Fruit fly (Drosophila melanogaster): ENCODE results near the gene CG42521.
A peak's percentile ranks its signal among the peaks of the same experiment; 100 is the strongest.

The CG42521 gene

dm6 chr3L:10664511-10665062 lies 41.2 kb upstream of the CG42521 start, which contains the start of gene simj (continued):
- TF ChIP-seq Usf (GFP tag; optimal IDR thresholded peaks at IDR 0.05) (no peak), CG17361 (GFP tag; IDR thresholded peaks at IDR 0.05) (no peak), CG12236 (GFP tag; optimal IDR thresholded peaks at IDR 0.05) (peak; percentile 21), CG30431 (GFP tag; optimal IDR thresholded peaks at IDR 0.05) (no peak), Doc3 (GFP tag; IDR thresholded peaks at IDR 0.05; ENCODE audit: partially characterized antibody) (peak; percentile 60), abd-A (tag; optimal IDR thresholded peaks at IDR 0.05) (peak; percentile 73), schlank (tag; optimal IDR thresholded peaks at IDR 0.05) (peak; percentile 43), CG4617 (GFP tag; optimal IDR thresholded peaks at IDR 0.05; ENCODE audit: borderline replicate concordance) (peak; percentile 50), gce (GFP tag; IDR thresholded peaks at IDR 0.05) (peak; percentile 35; the same call in 1 of the 3 replicates), CG11723 (GFP tag; optimal IDR thresholded peaks at IDR 0.05) (peak; percentile 12), HLH54F (GFP tag; optimal IDR thresholded peaks at IDR 0.05) (peak; percentile 26), gsb (GFP tag; IDR thresholded peaks at IDR 0.05) (no peak), vfl (GFP tag; optimal IDR thresholded peaks at IDR 0.05) (peak; percentile 55), ERR (GFP tag; optimal IDR thresholded peaks at IDR 0.05) (peak; percentile 67), CG13775 (GFP tag; optimal IDR thresholded peaks at IDR 0.05) (no peak), Hand (GFP tag; optimal IDR thresholded peaks at IDR 0.05) (peak; percentile 3), maf-S (GFP tag; optimal IDR thresholded peaks at IDR 0.05) (no peak), CG16779 (GFP tag; IDR thresholded peaks at IDR 0.05) (0 out of 2 replicates have a peak, but pooled peaks have one; percentile 27), tgo (GFP tag; IDR thresholded peaks at IDR 0.05) (0 out of 3 replicates have a peak, but pooled peaks have one; percentile 18), Six4 (GFP tag; optimal IDR thresholded peaks at IDR 0.05) (no peak), CG6791 (GFP tag; IDR thresholded peaks at IDR 0.05; ENCODE audit: partially characterized antibody) (peak; percentile 88), zen (tag; optimal IDR thresholded peaks at IDR 0.05) (peak; percentile 15), Gug (GFP tag; IDR thresholded peaks at IDR 0.05) (peak; percentile 27; the same call in 1 of the 4 replicates), jing (GFP tag; optimal IDR thresholded peaks at IDR 0.05) (no peak), CG16815 (GFP tag; optimal IDR thresholded peaks at IDR 0.05) (no peak), yki (optimal IDR thresholded peaks at IDR 0.05) (no peak), CG4404 (GFP tag; IDR thresholded peaks at IDR 0.05) (no peak), CG5180 (GFP tag; optimal IDR thresholded peaks at IDR 0.05) (peak; percentile 38), Atf6 (GFP tag; IDR thresholded peaks at IDR 0.05) (peak; percentile 69), CG9797 (GFP tag; optimal IDR thresholded peaks at IDR 0.05) (peak; percentile 94), CG11504 (tag; optimal IDR thresholded peaks at IDR 0.05) (peak; percentile 55), CG1792 (GFP tag; optimal IDR thresholded peaks at IDR 0.05) (no peak), CG42726 (GFP tag; IDR thresholded peaks at IDR 0.05; ENCODE audit: partially characterized antibody) (peak; percentile 94), Sry-δ (GFP tag; optimal IDR thresholded peaks at IDR 0.05) (peak; percentile 99), CG31441 (GFP tag; IDR thresholded peaks at IDR 0.05) (peak; percentile 46; the same call in 1 of the 2 replicates), CG12659 (GFP tag; optimal IDR thresholded peaks at IDR 0.05) (peak; percentile 86), CG12769 (tag; optimal IDR thresholded peaks at IDR 0.05) (peak; percentile 84), CG12391 (tag; optimal IDR thresholded peaks at IDR 0.05) (peak; percentile 70), lbe (GFP tag; optimal IDR thresholded peaks at IDR 0.05) (peak; percentile 71), sna (GFP tag; IDR thresholded peaks at IDR 0.05; ENCODE audit: partially characterized antibody) (peak; percentile 81), CHES-1-like (GFP tag; optimal IDR thresholded peaks at IDR 0.05) (peak; percentile 83), CG6654 (GFP tag; optimal IDR thresholded peaks at IDR 0.05) (no peak), CG3995 (GFP tag; optimal IDR thresholded peaks at IDR 0.05) (no peak), CG14667 (GFP tag; IDR thresholded peaks at IDR 0.05) (no peak), Dad (GFP tag; optimal IDR thresholded peaks at IDR 0.05) (peak; percentile 77), sima (GFP tag; optimal IDR thresholded peaks at IDR 0.05) (peak; percentile 8), CG3847 (GFP tag; IDR thresholded peaks at IDR 0.05) (no peak), Kr (GFP tag; optimal IDR thresholded peaks at IDR 0.05) (no peak), CG10267 (tag; optimal IDR thresholded peaks at IDR 0.05) (peak; percentile 78), MBD-R2 (GFP tag; IDR thresholded peaks at IDR 0.05) (peak; percentile 55; the same call in 1 of the 2 replicates)
